Worm (Caenorhabditis elegans) whole organism, L3 larva: ENCODE results near the gene F22E5.20.

Experiments
- R02D3.7 ChIP-seq: fragments of 150-350 bp; optimal IDR thresholded peaks from 2 replicates; lab custom pipeline; 2014; ENCODE audit warnings: missing biosample characterization, missing genetic modification characterization
- skn-1 ChIP-seq: fragments of 150-350 bp; optimal IDR thresholded peaks from 2 replicates; lab custom pipeline; 2014; ENCODE audit warnings: missing biosample characterization, missing genetic modification characterization

- TF ChIP-seq R02D3.7 (tag; lab: Kevin White, UChicago) (no peak), skn-1 (tag; lab: Kevin White, UChicago) (no peak)
Measured at ce11 chrII:2705200-2705599, 31.8 kb upstream of the F22E5.20 start, which contains the start of gene srh-128.
